Worm (Caenorhabditis elegans) whole organism, dauer: ENCODE measurements around the gene T24H10.1.

Experiments
- unc-62 ChIP-seq: sonication (generic microtip); optimal IDR thresholded peaks from 2 replicates; lab custom pipeline; 2017; ENCODE audit warnings: missing biosample characterization, missing genetic modification reagents, missing genetic modification characterization

T24H10.1 gene

DNA sequence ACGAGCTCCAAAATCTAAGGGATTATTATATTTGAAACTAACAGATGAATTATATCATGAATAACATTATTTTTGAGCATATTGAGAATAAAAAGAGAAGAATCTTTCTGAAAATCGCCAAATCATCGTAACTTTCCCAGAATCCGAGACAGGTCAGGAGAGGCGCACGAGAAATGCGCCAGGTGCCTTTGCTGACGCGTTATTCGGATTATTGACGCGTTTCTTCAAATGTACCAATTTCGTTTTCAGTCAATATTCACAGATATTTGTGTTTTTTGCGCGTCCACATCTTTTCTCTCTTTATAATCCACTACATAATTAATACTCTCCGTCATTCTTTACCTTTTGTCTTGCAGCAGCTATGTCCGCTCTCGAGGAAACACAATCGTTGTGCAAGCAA is at the start of gene T24H10.1:
TSS of gene T24H10.1 (plus strand) at position 355 of the 400 bp plus-strand sequence.
- TF ChIP-seq unc-62 = no peak

- no peak for TF ChIP-seq unc-62
These were observed 45.6 kb upstream of the T24H10.1 start, which contains the start of gene T24B8.7 for ce11 chrII:9053564-9053963. T24B8.7 (minus strand) TSS chrII:9053664.

ce11 chrII:9054604-9055003 is 44.6 kb upstream of the T24H10.1 start, which contains the start of gene chmp-7:
chmp-7 (plus strand) TSS chrII:9054972.
- TF ChIP-seq unc-62 = no peak

ce11 chrII:9056215-9056819 is 42.9 kb upstream of the T24H10.1 start:
- TF ChIP-seq unc-62 = no peak

DNA sequence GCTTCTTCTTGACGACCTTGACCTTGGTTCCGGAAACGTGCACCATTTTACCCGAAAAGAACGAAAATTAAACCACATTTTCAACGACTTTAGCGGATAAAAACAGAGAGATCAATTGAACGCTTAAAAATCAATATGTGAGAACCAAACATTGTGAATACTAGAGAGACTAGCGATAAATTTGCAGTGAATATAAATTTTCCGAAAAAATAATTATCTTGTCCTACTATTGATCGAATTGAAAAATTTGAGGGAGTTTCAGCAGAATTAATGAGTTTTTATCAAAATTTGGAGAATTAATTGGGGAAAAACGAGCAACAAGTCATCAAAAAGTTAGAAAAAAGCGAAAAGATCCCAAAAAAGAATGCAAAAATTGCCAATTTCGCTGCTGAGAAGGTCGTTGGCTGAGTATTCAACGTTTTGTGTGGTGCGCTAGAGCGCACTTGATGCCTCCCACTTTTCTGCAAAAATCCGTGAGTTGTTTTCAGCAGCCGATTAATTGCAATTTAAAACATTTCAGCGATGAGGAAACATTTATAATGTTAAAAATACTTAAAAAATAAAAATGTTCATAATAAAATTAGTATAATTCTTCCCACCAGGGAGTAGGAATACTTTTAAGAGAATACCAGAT is 42.0 kb upstream of the T24H10.1 start, which contains the start of gene rpl-32:
TSS of gene rpl-32 (minus strand) at position 51 of the 634 bp plus-strand sequence.
- no peak for TF ChIP-seq unc-62

ce11 chrII:9059010-9059409 is 40.2 kb upstream of the T24H10.1 start:
- no peak for TF ChIP-seq unc-62

- no peak for TF ChIP-seq unc-62
These were observed 38.8 kb upstream of the T24H10.1 start for ce11 chrII:9060332-9060840.

- TF ChIP-seq unc-62 = no peak
These were observed 38.1 kb upstream of the T24H10.1 start, which contains the start of gene T24B8.3 for ce11 chrII:9061099-9061498. T24B8.3 (minus strand) TSS chrII:9061137.

DNA sequence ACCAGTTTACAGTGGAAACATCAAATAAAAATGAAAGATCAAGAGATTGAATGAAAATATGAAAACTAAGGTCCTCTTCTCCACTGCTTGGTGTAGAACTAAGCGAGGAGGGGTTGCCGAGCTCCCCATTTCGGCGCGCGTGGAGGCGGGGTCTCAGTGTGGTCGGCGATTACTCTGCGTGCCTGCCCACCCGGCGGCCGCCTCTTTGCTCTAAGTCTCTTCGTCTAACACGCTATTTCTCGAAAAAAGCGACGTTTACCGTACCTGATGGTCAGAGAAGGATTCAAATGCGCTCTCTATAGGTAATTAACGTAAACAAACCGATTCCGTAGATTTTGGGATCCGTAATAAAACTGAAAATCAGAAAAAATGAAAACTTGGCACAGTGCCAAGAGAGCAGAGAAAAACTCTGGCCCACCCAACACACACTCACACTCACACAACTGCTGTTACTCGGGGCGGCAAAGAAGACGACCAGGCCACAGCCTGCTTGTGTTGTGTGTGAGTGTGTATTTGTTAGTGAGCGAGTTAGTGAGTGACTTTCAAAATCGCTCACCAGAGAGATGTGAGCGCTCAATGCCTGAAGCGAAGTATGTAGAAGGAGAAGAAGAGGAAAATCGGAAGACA is 37.5 kb upstream of the T24H10.1 start:
- TF ChIP-seq unc-62 = no peak

ce11 chrII:9062261-9062948 is 36.8 kb upstream of the T24H10.1 start:
- no peak for TF ChIP-seq unc-62

DNA sequence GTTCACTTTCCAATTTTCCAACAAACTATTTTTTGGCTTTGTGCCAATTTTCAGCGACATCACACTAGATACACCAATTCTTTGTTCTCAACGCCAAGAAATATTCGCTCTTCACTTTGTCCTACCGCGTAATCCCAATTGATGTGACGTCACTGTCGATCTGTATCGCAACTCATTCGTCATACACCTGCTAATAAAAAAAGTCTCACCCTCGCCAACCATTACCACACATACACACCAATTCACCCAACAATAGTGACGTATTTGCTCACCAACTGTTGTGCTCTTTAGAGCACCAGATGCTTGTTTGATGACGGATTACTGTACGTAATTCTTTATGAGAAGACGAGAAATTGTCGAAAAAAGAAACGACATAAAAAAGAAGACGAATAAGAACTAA is 35.8 kb upstream of the T24H10.1 start:
- no peak for TF ChIP-seq unc-62

ce11 chrII:9064437-9064836 is 34.7 kb upstream of the T24H10.1 start:
- TF ChIP-seq unc-62 = no peak

DNA sequence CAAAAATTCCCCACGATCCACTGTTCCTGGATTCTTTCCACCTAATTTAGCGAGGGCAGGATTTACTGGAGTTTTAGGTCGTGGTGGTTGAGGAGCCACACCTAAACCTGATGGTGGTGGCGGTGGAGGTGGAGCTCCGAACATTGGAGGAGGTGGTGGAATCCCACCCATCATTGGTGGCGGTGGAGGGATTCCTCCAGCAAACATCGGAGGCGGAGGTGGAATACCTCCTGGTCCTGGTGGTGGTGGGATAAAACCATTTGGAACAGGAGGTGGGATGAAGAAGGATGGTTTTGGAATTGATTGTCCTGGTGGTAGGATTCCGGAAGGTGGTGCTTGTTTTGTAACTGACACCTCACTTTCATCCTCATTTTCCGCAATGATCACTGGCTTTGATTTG is 29.3 kb upstream of the T24H10.1 start:
- TF ChIP-seq unc-62 = no peak

ce11 chrII:9070740-9071139 is 28.4 kb upstream of the T24H10.1 start, which contains the start of gene T24B8.4:
T24B8.4 (minus strand) TSS chrII:9070840.
- TF ChIP-seq unc-62 = no peak

- no peak for TF ChIP-seq unc-62
These were observed 26.4 kb upstream of the T24H10.1 start for ce11 chrII:9072769-9073168.

ce11 chrII:9074492-9074891 is 24.7 kb upstream of the T24H10.1 start:
- no peak for TF ChIP-seq unc-62
